Fruit fly (Drosophila melanogaster) whole organism, prepupa: ENCODE results near the gene Men-b.

Experiments used
- CG3919 ChIP-seq: fragments of 200-800 bp; sonication (Bioruptor generic); optimal IDR thresholded peaks from 3 replicates; lab custom pipeline; 2016; ENCODE audit warnings: missing biosample characterization, missing genetic modification characterization
- CG8319 ChIP-seq: fragments of 200-800 bp; sonication (Bioruptor generic); optimal IDR thresholded peaks from 3 replicates; lab custom pipeline; 2016; ENCODE audit warnings: missing biosample characterization, missing genetic modification characterization
- Eip78C ChIP-seq: fragments of 200-800 bp; sonication (Bioruptor generic); peaks from one replicate; lab custom pipeline; 2016; ENCODE audit warnings: missing biosample characterization, missing genetic modification characterization
- Hr39 ChIP-seq: fragments of 200-800 bp; sonication (Bioruptor generic); optimal IDR thresholded peaks from 2 replicates; lab custom pipeline; 2016; ENCODE audit warnings: missing biosample characterization, missing genetic modification characterization
- net ChIP-seq: fragments of 200-800 bp; sonication (Bioruptor generic); optimal IDR thresholded peaks from 3 replicates; lab custom pipeline; 2016; ENCODE audit warnings: missing biosample characterization, missing genetic modification characterization

DNA sequence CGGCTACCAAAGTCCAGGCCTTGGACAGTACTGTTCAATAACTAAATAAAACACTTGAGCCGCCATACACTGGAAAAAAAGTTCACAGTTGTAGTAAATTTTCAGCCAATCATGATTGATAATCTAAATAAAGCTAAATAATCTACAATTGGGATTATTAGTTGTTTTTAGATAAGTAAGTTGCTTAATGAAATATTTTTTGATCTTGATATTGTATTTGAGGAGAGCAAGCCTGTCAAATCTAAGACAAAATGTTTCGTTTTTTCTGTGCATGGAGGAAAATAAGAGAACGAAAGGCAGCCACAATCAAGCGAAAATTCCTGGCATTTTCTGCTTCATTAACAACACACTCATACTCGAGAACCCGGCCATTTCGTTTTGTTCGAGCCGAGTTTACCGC lies 19.7 kb downstream of the Men-b start:
- no peak for TF ChIP-seq net (GFP tag; lab: Kevin White, UChicago)
- peak; percentile 63 for TF ChIP-seq Hr39 (GFP tag; lab: Kevin White, UChicago)
- TF ChIP-seq CG8319 (GFP tag; lab: Kevin White, UChicago): no peak
- TF ChIP-seq CG3919 (GFP tag; lab: Kevin White, UChicago): peak; percentile 45
- peak; percentile 90 for TF ChIP-seq Eip78C (GFP tag; lab: Kevin White, UChicago)
